Fruit fly (Drosophila melanogaster): ENCODE data around the gene RluA-2.

Gene RluA-2

dm6 chr2L:10430802-10431476 is 45.9 kb upstream of the RluA-2 start, which contains the start of the genes Bug22 and TfIIB (continued):
- peak; percentile 74 for TF ChIP-seq Hsf (GFP tag; optimal IDR thresholded peaks at IDR 0.05)
- peak; percentile 70 for TF ChIP-seq Fer3 (tag; optimal IDR thresholded peaks at IDR 0.05)
- peak; percentile 6 for TF ChIP-seq CG1529 (GFP tag; optimal IDR thresholded peaks at IDR 0.05)
- TF ChIP-seq btn (GFP tag; optimal IDR thresholded peaks at IDR 0.05): no peak
- no peak for TF ChIP-seq caup (GFP tag; optimal IDR thresholded peaks at IDR 0.05; ENCODE audit: severe bottlenecking)
- TF ChIP-seq fd96Cb (tag; optimal IDR thresholded peaks at IDR 0.05): peak; percentile 29
- TF ChIP-seq CG8478 (optimal IDR thresholded peaks at IDR 0.05): no peak
- peak; percentile 27 for TF ChIP-seq CG4617 (GFP tag; optimal IDR thresholded peaks at IDR 0.05; ENCODE audit: borderline replicate concordance)
- TF ChIP-seq sisA (GFP tag; IDR thresholded peaks at IDR 0.05): peak; percentile 51
- TF ChIP-seq dati (GFP tag; IDR thresholded peaks at IDR 0.05): no peak
- TF ChIP-seq Pdp1 (GFP tag; optimal IDR thresholded peaks at IDR 0.05): peak; percentile 57 to 93
- peak; percentile 31 for TF ChIP-seq lbe (GFP tag; optimal IDR thresholded peaks at IDR 0.05)
- TF ChIP-seq CG17385 (GFP tag; optimal IDR thresholded peaks at IDR 0.05): peak; percentile 66
- no peak for TF ChIP-seq D19A (tag; optimal IDR thresholded peaks at IDR 0.05)
- TF ChIP-seq CG9215 (GFP tag; IDR thresholded peaks at IDR 0.05): no peak
- no peak for TF ChIP-seq CG5180 (GFP tag; optimal IDR thresholded peaks at IDR 0.05)
- no peak for TF ChIP-seq CG11695 (GFP tag; IDR thresholded peaks at IDR 0.05)
- TF ChIP-seq lab (GFP tag; optimal IDR thresholded peaks at IDR 0.05): no peak
- peak; percentile 41 for TF ChIP-seq CG12236 (GFP tag; optimal IDR thresholded peaks at IDR 0.05)
- TF ChIP-seq CG1603 (tag; optimal IDR thresholded peaks at IDR 0.05): peak; percentile 99
- TF ChIP-seq cwo (GFP tag; optimal IDR thresholded peaks at IDR 0.05): no peak
- TF ChIP-seq PHDP (tag; optimal IDR thresholded peaks at IDR 0.05): peak; percentile 73
- no peak for TF ChIP-seq Lim3 (GFP tag; IDR thresholded peaks at IDR 0.05)
- TF ChIP-seq esg (GFP tag; conservative IDR thresholded peaks at IDR 0.05): peak; percentile 41; the same call in 1 of the 2 replicates
- TF ChIP-seq maf-S (GFP tag; optimal IDR thresholded peaks at IDR 0.05): peak; percentile 62
- TF ChIP-seq Hmr (GFP tag; optimal IDR thresholded peaks at IDR 0.05): no peak
- peak; percentile 61 for TF ChIP-seq ttk (GFP tag; IDR thresholded peaks at IDR 0.05)
- TF ChIP-seq Dip2 (GFP tag; IDR thresholded peaks at IDR 0.05): no peak
- no peak for TF ChIP-seq CG13894 (tag; optimal IDR thresholded peaks at IDR 0.05)
- no peak for TF ChIP-seq crol (GFP tag; IDR thresholded peaks at IDR 0.05)
- peak; percentile 71 for TF ChIP-seq CG1602 (GFP tag; optimal IDR thresholded peaks at IDR 0.05)
- peak; percentile 75 for TF ChIP-seq sug (tag; optimal IDR thresholded peaks at IDR 0.05)
- TF ChIP-seq CG17802 (tag; optimal IDR thresholded peaks at IDR 0.05): peak; percentile 84
- TF ChIP-seq H2.0 (GFP tag; IDR thresholded peaks at IDR 0.05): peak; percentile 64
- TF ChIP-seq CG6689 (GFP tag; IDR thresholded peaks at IDR 0.05): peak; percentile 85
- peak; percentile 51; the same call in 1 of the 2 replicates for TF ChIP-seq Drgx (GFP tag; IDR thresholded peaks at IDR 0.05)
- TF ChIP-seq Trl (optimal IDR thresholded peaks at IDR 0.05): no peak
- TF ChIP-seq Trl (GFP tag; optimal IDR thresholded peaks at IDR 0.05): peak; percentile 54
- peak; percentile 71 for TF ChIP-seq CG14014 (GFP tag; IDR thresholded peaks at IDR 0.05)
- TF ChIP-seq Tbp (GFP tag; optimal IDR thresholded peaks at IDR 0.05): no peak
- TF ChIP-seq D (optimal IDR thresholded peaks at IDR 0.05): no peak
- TF ChIP-seq D (GFP tag; optimal IDR thresholded peaks at IDR 0.05): peak; percentile 23
- peak; percentile 41 for TF ChIP-seq CG34376 (GFP tag; optimal IDR thresholded peaks at IDR 0.05)
- TF ChIP-seq pnt (GFP tag; optimal IDR thresholded peaks at IDR 0.05): peak; percentile 43
- TF ChIP-seq gt (GFP tag; IDR thresholded peaks at IDR 0.05): no peak
- TF ChIP-seq CG31388 (GFP tag; optimal IDR thresholded peaks at IDR 0.05): peak; percentile 36
- TF ChIP-seq MTF-1 (GFP tag; optimal IDR thresholded peaks at IDR 0.05; ENCODE audit: borderline replicate concordance): peak; percentile 19
- peak; percentile 35 for TF ChIP-seq ERR (GFP tag; optimal IDR thresholded peaks at IDR 0.05)
- TF ChIP-seq CG6813 (GFP tag; optimal IDR thresholded peaks at IDR 0.05): no peak
- no peak for TF ChIP-seq CG17612 (GFP tag; IDR thresholded peaks at IDR 0.05)
- peak; percentile 53 for TF ChIP-seq pzg (GFP tag; optimal IDR thresholded peaks at IDR 0.05)
